Worm (Caenorhabditis elegans) whole organism, L1 larva: ENCODE results near the gene madf-1.

ENCODE experiments used
- ceh-82 ChIP-seq, 3 experiments: fragments of 150-350 bp in 1 of 3; sonication (generic microtip) in 2 of 3; optimal IDR thresholded peaks; 2 replicates each; lab custom pipeline; 2014 to 2017; ENCODE audit warnings: missing biosample characterization in 3 of 3, missing genetic modification characterization in 3 of 3
- ceh-90 ChIP-seq: sonication (generic microtip); optimal IDR thresholded peaks from 2 replicates; lab custom pipeline; 2016; ENCODE audit warnings: missing genetic modification characterization, missing compliant biosample characterization
- ces-1 ChIP-seq: fragments of 150-350 bp; optimal IDR thresholded peaks from 2 replicates; lab custom pipeline; 2014; ENCODE audit warnings: missing biosample characterization, missing genetic modification reagents, missing genetic modification characterization
- mab-9 ChIP-seq: fragments of 200-800 bp; sonication (Bioruptor generic); IDR thresholded peaks from 2 replicates; pipeline ENCODE4 v1.3.6; 2022; ENCODE audit warnings: missing genetic modification reagents, missing genetic modification characterization, missing compliant biosample characterization
- mdl-1 ChIP-seq, 2 experiments: fragments of 150-350 bp; optimal IDR thresholded peaks; 2 replicates each; lab custom pipeline; 2014 to 2017; ENCODE audit warnings: missing biosample characterization in 2 of 2, missing genetic modification characterization in 2 of 2, inconsistent platforms in 1 of 2
- nhr-12 ChIP-seq: sonication (generic microtip); optimal IDR thresholded peaks from 2 replicates; lab custom pipeline; 2017; ENCODE audit warnings: missing biosample characterization, missing genetic modification characterization
- nhr-76 ChIP-seq: sonication (generic microtip); optimal IDR thresholded peaks from 2 replicates; lab custom pipeline; 2017; ENCODE audit warnings: missing biosample characterization, missing genetic modification characterization
- nhr-77 ChIP-seq: fragments of 150-350 bp; optimal IDR thresholded peaks from 2 replicates; lab custom pipeline; 2014; ENCODE audit warnings: missing biosample characterization, missing genetic modification characterization
- pax-3 ChIP-seq: fragments of 200-800 bp; sonication (Bioruptor generic); optimal IDR thresholded peaks from 2 replicates; lab custom pipeline; 2018; ENCODE audit warnings: mild to moderate bottlenecking, missing genetic modification characterization, moderate library complexity, missing compliant biosample characterization
- pqm-1 ChIP-seq: sonication (generic microtip); optimal IDR thresholded peaks from 3 replicates; lab custom pipeline; 2017; ENCODE audit warnings: missing biosample characterization, missing genetic modification characterization
- sox-4 ChIP-seq: sonication (generic microtip); optimal IDR thresholded peaks from 2 replicates; lab custom pipeline; 2016; ENCODE audit warnings: missing genetic modification characterization, missing compliant biosample characterization
- sptf-1 ChIP-seq: fragments of 150-350 bp; optimal IDR thresholded peaks from 2 replicates; lab custom pipeline; 2014; ENCODE audit warnings: missing biosample characterization, missing genetic modification characterization
- zag-1 ChIP-seq: fragments of 150-350 bp; optimal IDR thresholded peaks from 2 replicates; lab custom pipeline; 2014; ENCODE audit warnings: missing biosample characterization, missing genetic modification characterization

DNA sequence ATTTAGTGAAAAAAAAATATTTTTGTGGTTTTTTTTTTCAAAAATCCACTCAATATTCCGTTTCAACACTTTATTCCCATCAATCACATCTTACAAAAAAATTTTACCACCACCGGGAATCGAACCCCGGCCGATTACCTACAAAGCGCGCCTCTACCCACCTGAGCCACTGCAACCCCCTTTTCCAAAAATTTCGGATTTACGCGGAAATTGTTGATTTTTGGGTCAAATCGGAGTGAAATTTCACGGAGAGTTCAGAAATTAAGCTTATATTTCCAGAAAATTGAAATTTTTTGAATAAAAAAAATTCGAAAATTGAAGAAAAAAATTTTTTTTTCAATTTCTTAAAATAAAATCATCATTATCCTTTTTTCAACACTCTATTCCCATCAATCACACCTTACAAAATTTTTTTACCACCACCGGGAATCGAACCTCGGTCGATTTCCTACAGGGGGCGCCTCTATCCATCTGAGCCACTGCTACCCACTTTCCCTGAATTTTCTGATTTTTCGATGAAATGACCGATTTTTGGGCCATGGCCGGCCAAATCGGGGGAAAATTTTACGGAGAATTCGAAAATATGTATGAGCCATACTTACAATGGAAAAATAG lies 41.6 kb upstream of the madf-1 start:
- no peak for TF ChIP-seq ceh-90 (tag; lab: Kevin White, UChicago)
- no peak for TF ChIP-seq pax-3 (tag; lab: Kevin White, UChicago)
- TF ChIP-seq nhr-77 = no peak
- no peak for TF ChIP-seq sox-4
- TF ChIP-seq nhr-12 (tag; lab: Kevin White, UChicago) = no peak
- TF ChIP-seq pqm-1 (tag; lab: Kevin White, UChicago) = no peak
- TF ChIP-seq ceh-82 (tag; optimal IDR thresholded peaks at IDR 0.05; lab: Kevin White, UChicago) = no peak
- no peak for TF ChIP-seq ces-1 (GFP tag; lab: Kevin White, UChicago)
- TF ChIP-seq nhr-76 = no peak
- TF ChIP-seq mab-9 (GFP tag; lab: Robert Waterston, UW) = no peak
- TF ChIP-seq mdl-1 (tag; optimal IDR thresholded peaks at IDR 0.05; lab: Kevin White, UChicago) = no peak
- TF ChIP-seq zag-1 (tag; lab: Kevin White, UChicago) = no peak
- no peak for TF ChIP-seq sptf-1 (tag; lab: Kevin White, UChicago)
